Worm (Caenorhabditis elegans): ENCODE data around the gene cec-7.
A peak's percentile ranks its signal among the peaks of the same experiment; 100 is the strongest.

Gene cec-7

ce11 chrIII:12840204-12840603 is 37.2 kb downstream of the cec-7 start:
- TF ChIP-seq mdl-1 (tag; optimal IDR thresholded peaks at IDR 0.05): no peak
- TF ChIP-seq ZK546.5 (tag; optimal IDR thresholded peaks at IDR 0.05): no peak

- TF ChIP-seq mdl-1 (tag; optimal IDR thresholded peaks at IDR 0.05): peak; percentile 58
- no peak for TF ChIP-seq sea-2 (GFP tag; optimal IDR thresholded peaks at IDR 0.05)
- TF ChIP-seq hmg-11 (tag; optimal IDR thresholded peaks at IDR 0.05): peak; percentile 19
- peak; percentile 6 for TF ChIP-seq pha-4 (tag; optimal IDR thresholded peaks at IDR 0.05)
- TF ChIP-seq fos-1 (tag; optimal IDR thresholded peaks at IDR 0.05): no peak
- TF ChIP-seq unc-39 (tag; optimal IDR thresholded peaks at IDR 0.05): no peak
- peak; percentile 37 for TF ChIP-seq nhr-43 (tag; optimal IDR thresholded peaks at IDR 0.05; ENCODE audit: poor library complexity, severe bottlenecking)
- no peak for TF ChIP-seq nhr-25 (tag; optimal IDR thresholded peaks at IDR 0.05)
- TF ChIP-seq nhr-77 (tag; optimal IDR thresholded peaks at IDR 0.05): no peak
- no peak for TF ChIP-seq skn-1 (tag; optimal IDR thresholded peaks at IDR 0.05)
- no peak for TF ChIP-seq nhr-237 (tag; optimal IDR thresholded peaks at IDR 0.05)
- TF ChIP-seq daf-12 (tag; optimal IDR thresholded peaks at IDR 0.05): no peak
- TF ChIP-seq elt-1 (tag; optimal IDR thresholded peaks at IDR 0.05): no peak
- TF ChIP-seq fkh-10 (GFP tag; optimal IDR thresholded peaks at IDR 0.05): no peak
- no peak for TF ChIP-seq ztf-11 (tag; optimal IDR thresholded peaks at IDR 0.05)
- no peak for TF ChIP-seq fkh-2 (tag; optimal IDR thresholded peaks at IDR 0.05)
- peak; percentile 29 for TF ChIP-seq nhr-23 (tag; optimal IDR thresholded peaks at IDR 0.05)
- TF ChIP-seq ZK546.5 (tag; optimal IDR thresholded peaks at IDR 0.05): no peak
- TF ChIP-seq zag-1 (tag; optimal IDR thresholded peaks at IDR 0.05): no peak
- TF ChIP-seq nhr-76 (tag; optimal IDR thresholded peaks at IDR 0.05): no peak
- no peak for TF ChIP-seq ceh-28 (tag; optimal IDR thresholded peaks at IDR 0.05)
- TF ChIP-seq pqm-1 (tag; optimal IDR thresholded peaks at IDR 0.05): peak; percentile 40
- TF ChIP-seq nhr-12 (tag; optimal IDR thresholded peaks at IDR 0.05): no peak
- TF ChIP-seq ztf-4 (tag; optimal IDR thresholded peaks at IDR 0.05): no peak
- TF ChIP-seq elt-3 (tag; optimal IDR thresholded peaks at IDR 0.05): no peak
- no peak for TF ChIP-seq R02D3.7 (tag; optimal IDR thresholded peaks at IDR 0.05)
- no peak for TF ChIP-seq lin-15B (tag; optimal IDR thresholded peaks at IDR 0.05)
- TF ChIP-seq ama-1 (optimal IDR thresholded peaks at IDR 0.05): no peak
- TF ChIP-seq unc-62 (GFP tag; optimal IDR thresholded peaks at IDR 0.05): no peak
- TF ChIP-seq lsy-12 (tag; optimal IDR thresholded peaks at IDR 0.05): no peak
- TF ChIP-seq jun-1 (tag; optimal IDR thresholded peaks at IDR 0.05): peak; percentile 8
- TF ChIP-seq nhr-11 (tag; optimal IDR thresholded peaks at IDR 0.05): no peak
- TF ChIP-seq egl-27 (tag; optimal IDR thresholded peaks at IDR 0.05): no peak
- TF ChIP-seq nfya-1 (tag; optimal IDR thresholded peaks at IDR 0.05; ENCODE audit: insufficient read depth): peak; percentile 31
- TF ChIP-seq mml-1 (tag; optimal IDR thresholded peaks at IDR 0.05): no peak
- no peak for TF ChIP-seq aly-2 (tag; optimal IDR thresholded peaks at IDR 0.05)
- TF ChIP-seq tbx-2 (tag; optimal IDR thresholded peaks at IDR 0.05): no peak
- TF ChIP-seq snpc-4 (tag; optimal IDR thresholded peaks at IDR 0.05): no peak
- peak; percentile 74 for TF ChIP-seq elt-2 (tag; optimal IDR thresholded peaks at IDR 0.05)
- TF ChIP-seq ceh-82 (tag; optimal IDR thresholded peaks at IDR 0.05): no peak
Observed at ce11 chrIII:12838913-12839366, 38.4 kb downstream of the cec-7 start, which contains the start of gene Y37D8A.4. Y37D8A.4 (minus strand) TSS chrIII:12838963.

ce11 chrIII:12838299-12838698 is 39.1 kb downstream of the cec-7 start:
- TF ChIP-seq nfya-1 (tag; optimal IDR thresholded peaks at IDR 0.05; ENCODE audit: insufficient read depth): peak; percentile 94
- no peak for TF ChIP-seq nhr-76 (tag; optimal IDR thresholded peaks at IDR 0.05)
- TF ChIP-seq nhr-25 (tag; optimal IDR thresholded peaks at IDR 0.05): no peak
- TF ChIP-seq ceh-28 (tag; optimal IDR thresholded peaks at IDR 0.05): no peak
- peak; percentile 5 for TF ChIP-seq lin-15B (tag; optimal IDR thresholded peaks at IDR 0.05)
